Fruit fly (Drosophila melanogaster): ENCODE results near the gene Tim17a1.
A peak's percentile ranks its signal among the peaks of the same experiment; 100 is the strongest.

The Tim17a1 gene

DNA sequence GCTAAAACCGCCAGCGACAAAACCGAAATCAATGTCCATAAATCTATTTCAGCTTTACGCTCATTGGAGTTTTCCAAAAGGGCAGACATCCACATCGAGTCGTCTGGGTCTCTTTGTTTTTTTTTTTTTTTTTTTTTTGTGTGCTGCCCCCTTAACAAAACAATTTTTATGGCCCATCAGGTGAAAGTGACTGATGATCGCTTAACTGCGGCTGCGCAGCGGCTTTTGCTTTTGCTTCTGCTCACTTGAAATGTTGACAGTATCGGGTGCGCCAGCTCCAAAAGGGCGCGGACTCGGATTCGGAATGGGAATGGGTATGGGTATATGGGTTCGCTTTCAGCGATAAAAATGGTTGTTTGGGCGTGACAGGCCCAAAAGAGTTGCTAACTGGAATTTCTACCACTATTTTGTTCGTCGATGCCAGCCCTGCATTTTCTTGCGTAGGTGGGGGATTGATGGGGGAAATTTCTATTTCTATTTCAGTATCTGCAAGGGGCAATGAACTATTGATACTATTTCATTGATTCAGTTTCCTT is 2.5 kb downstream of the Tim17a1 start:
- no peak for TF ChIP-seq Gug (GFP tag; IDR thresholded peaks at IDR 0.05)
- no peak for TF ChIP-seq Sox15 (GFP tag; optimal IDR thresholded peaks at IDR 0.05)
- no peak for TF ChIP-seq lz (GFP tag; optimal IDR thresholded peaks at IDR 0.05)
- no peak for TF ChIP-seq Smox (GFP tag; optimal IDR thresholded peaks at IDR 0.05)
- TF ChIP-seq CG4318 (GFP tag; optimal IDR thresholded peaks at IDR 0.05), result no peak

DNA sequence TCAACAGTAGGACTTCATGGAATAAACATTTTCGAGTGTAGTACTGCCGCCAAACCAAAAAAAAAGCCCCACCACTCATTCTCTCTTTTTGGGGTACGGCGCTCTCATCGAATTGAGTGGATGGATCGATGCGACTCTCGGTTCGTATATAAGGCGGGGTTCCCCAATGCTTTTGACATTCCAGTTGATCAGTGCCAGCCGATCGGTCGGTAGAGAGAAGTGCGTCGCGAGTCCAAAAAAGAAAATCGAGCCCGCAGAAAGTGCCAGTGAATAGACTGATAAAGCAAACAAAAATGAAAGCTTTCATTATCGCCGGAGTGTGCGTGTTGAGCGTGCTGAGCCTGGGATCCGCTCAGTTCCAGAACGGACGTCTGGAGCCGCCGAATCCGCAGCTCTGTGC is 4.6 kb downstream of the Tim17a1 start, which contains the start of gene CG4115:
CG4115 (plus strand) TSS at position 172 of the 400 bp plus-strand sequence.
- TF ChIP-seq Sox15 (GFP tag; optimal IDR thresholded peaks at IDR 0.05), result no peak
- peak; percentile 57 for TF ChIP-seq Eip78C (GFP tag)
- TF ChIP-seq Smox (GFP tag; optimal IDR thresholded peaks at IDR 0.05), result no peak
- no peak for TF ChIP-seq fd85E (GFP tag; optimal IDR thresholded peaks at IDR 0.05)
- TF ChIP-seq achi (GFP tag; optimal IDR thresholded peaks at IDR 0.05), result no peak
- no peak for TF ChIP-seq svp (GFP tag)
- no peak for TF ChIP-seq CG11902 (GFP tag; optimal IDR thresholded peaks at IDR 0.05)
- no peak for TF ChIP-seq fd59A (GFP tag; optimal IDR thresholded peaks at IDR 0.05)
- no peak for TF ChIP-seq CG7368 (GFP tag; optimal IDR thresholded peaks at IDR 0.05)
- peak; percentile 26 for TF ChIP-seq CG6854 (GFP tag; optimal IDR thresholded peaks at IDR 0.05)
- TF ChIP-seq Met (GFP tag; optimal IDR thresholded peaks at IDR 0.05), result no peak
- TF ChIP-seq salr (GFP tag; optimal IDR thresholded peaks at IDR 0.05), result no peak
- TF ChIP-seq topi (GFP tag; optimal IDR thresholded peaks at IDR 0.05), result no peak
- peak; percentile 75 for TF ChIP-seq Blimp-1 (GFP tag; optimal IDR thresholded peaks at IDR 0.05)
- no peak for TF ChIP-seq Gug (GFP tag; IDR thresholded peaks at IDR 0.05)
- no peak for TF ChIP-seq CG4318 (GFP tag; optimal IDR thresholded peaks at IDR 0.05)
- TF ChIP-seq pdm3 (GFP tag; optimal IDR thresholded peaks at IDR 0.05), result no peak
- TF ChIP-seq esn (GFP tag; optimal IDR thresholded peaks at IDR 0.05), result no peak
- TF ChIP-seq eg (GFP tag; IDR thresholded peaks at IDR 0.05), result no peak
- TF ChIP-seq CG3919 (GFP tag; optimal IDR thresholded peaks at IDR 0.05), result peak; percentile 1
- no peak for TF ChIP-seq Ets21C (GFP tag; optimal IDR thresholded peaks at IDR 0.05)
- no peak for TF ChIP-seq ss (GFP tag; optimal IDR thresholded peaks at IDR 0.05)
- no peak for TF ChIP-seq dac (GFP tag; optimal IDR thresholded peaks at IDR 0.05)
- TF ChIP-seq vri (GFP tag; optimal IDR thresholded peaks at IDR 0.05), result no peak
- TF ChIP-seq CG32006 (GFP tag; optimal IDR thresholded peaks at IDR 0.05), result no peak
- TF ChIP-seq CG8632 (GFP tag; optimal IDR thresholded peaks at IDR 0.05), result no peak
- no peak for TF ChIP-seq CG6276 (GFP tag; optimal IDR thresholded peaks at IDR 0.05)
- TF ChIP-seq OdsH (GFP tag; optimal IDR thresholded peaks at IDR 0.05), result no peak

DNA sequence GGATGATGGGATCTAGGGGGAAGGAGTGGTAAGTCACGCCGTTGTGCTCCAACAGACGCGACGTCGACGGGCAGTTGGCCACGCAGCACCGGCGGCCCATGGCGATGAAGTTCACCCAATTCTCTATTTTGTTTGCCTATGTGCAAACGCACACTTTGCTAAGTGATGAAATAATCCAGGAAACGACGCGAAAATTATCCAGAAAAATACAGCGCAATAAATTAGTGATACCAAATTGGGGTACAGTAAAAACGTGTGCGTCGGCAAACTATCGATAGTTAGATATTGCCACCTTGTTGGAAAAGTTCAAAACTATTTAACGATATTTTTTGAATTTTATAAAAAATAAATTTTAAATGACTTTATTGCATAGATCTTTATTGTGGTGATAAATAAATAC is 8.4 kb downstream of the Tim17a1 start, which contains the start of gene MBD-R2:
MBD-R2 (minus strand) TSS at position 222 of the 400 bp plus-strand sequence.
- TF ChIP-seq CG6792 (GFP tag; optimal IDR thresholded peaks at IDR 0.05) (no peak), Eip78C (GFP tag) (no peak), eg (GFP tag; IDR thresholded peaks at IDR 0.05) (no peak), acj6 (GFP tag; optimal IDR thresholded peaks at IDR 0.05) (no peak), spab (GFP tag; optimal IDR thresholded peaks at IDR 0.05) (no peak), Ets21C (GFP tag; optimal IDR thresholded peaks at IDR 0.05) (no peak), Sox102F (GFP tag; optimal IDR thresholded peaks at IDR 0.05) (no peak), esn (GFP tag; optimal IDR thresholded peaks at IDR 0.05) (peak; percentile 8)

DNA sequence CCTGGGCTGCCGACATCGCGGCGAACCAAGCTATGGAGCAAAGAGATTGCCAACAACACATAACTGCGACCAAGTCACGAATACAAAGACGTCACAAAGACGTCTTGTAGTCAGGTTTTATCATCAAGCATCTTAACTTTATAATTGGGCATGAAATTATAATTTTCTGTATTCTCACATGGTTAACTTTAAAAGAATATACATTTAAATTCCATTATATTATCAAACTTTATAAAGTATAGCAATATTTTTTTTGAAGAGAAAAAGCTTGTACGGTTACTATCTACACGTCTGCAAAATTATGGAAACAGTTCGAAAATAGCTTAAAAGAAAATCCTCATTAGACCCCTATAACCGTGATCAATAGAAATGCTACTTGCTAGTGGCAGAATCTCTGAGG is 12.5 kb downstream of the Tim17a1 start, which contains the start of gene CG10041:
CG10041 (minus strand) TSS at position 101 of the 400 bp plus-strand sequence.
- TF ChIP-seq Smox (GFP tag; optimal IDR thresholded peaks at IDR 0.05) (no peak), CG3032 (tag; optimal IDR thresholded peaks at IDR 0.05) (no peak), fd59A (GFP tag; optimal IDR thresholded peaks at IDR 0.05) (no peak), Sox15 (GFP tag; optimal IDR thresholded peaks at IDR 0.05) (no peak), CG10631 (GFP tag; optimal IDR thresholded peaks at IDR 0.05) (no peak), Hr4 (GFP tag; optimal IDR thresholded peaks at IDR 0.05) (no peak), Lpt (GFP tag; optimal IDR thresholded peaks at IDR 0.05) (no peak), acj6 (GFP tag; optimal IDR thresholded peaks at IDR 0.05) (no peak), cyc (GFP tag; optimal IDR thresholded peaks at IDR 0.05) (no peak), Sox102F (GFP tag; optimal IDR thresholded peaks at IDR 0.05) (no peak), CG6792 (GFP tag; optimal IDR thresholded peaks at IDR 0.05) (no peak), CG15336 (GFP tag; IDR thresholded peaks at IDR 0.05) (no peak), ss (GFP tag; optimal IDR thresholded peaks at IDR 0.05) (no peak), spab (GFP tag; optimal IDR thresholded peaks at IDR 0.05) (no peak), CG9139 (GFP tag; optimal IDR thresholded peaks at IDR 0.05) (no peak), OdsH (GFP tag; optimal IDR thresholded peaks at IDR 0.05) (no peak), CG32006 (GFP tag; optimal IDR thresholded peaks at IDR 0.05) (no peak), CG16779 (tag; optimal IDR thresholded peaks at IDR 0.05) (no peak)

Data from whole organism, prepupa.